Fruit fly (Drosophila melanogaster) whole organism, embryonic: ENCODE data around the gene Ero1L.

ENCODE experiments used
- Atf-2 ChIP-seq: fragments of 200-800 bp; sonication (Bioruptor generic); optimal IDR thresholded peaks from 2 replicates; lab custom pipeline; 2016; ENCODE audit warnings: missing biosample characterization, missing genetic modification characterization
- Bgb ChIP-seq: fragments of 200-800 bp; sonication (Bioruptor generic); IDR thresholded peaks from 2 replicates; pipeline ENCODE4 v1.3.6; 2022; ENCODE audit warnings: missing biosample characterization, missing genetic modification characterization; ENCODE audit not compliant: partially characterized antibody
- Blimp-1 ChIP-seq: fragments of 200-800 bp; sonication (Bioruptor generic); optimal IDR thresholded peaks from 3 replicates; lab custom pipeline; 2018; ENCODE audit warnings: missing biosample characterization, missing genetic modification characterization, mild to moderate bottlenecking, moderate library complexity, missing genetic modification reagents
- CG10366 ChIP-seq: fragments of 200-800 bp; sonication (Bioruptor generic); IDR thresholded peaks from 2 replicates; pipeline ENCODE4 v1.3.6; 2022; ENCODE audit warnings: missing biosample characterization, missing genetic modification characterization
- CG11093 ChIP-seq: fragments of 200-800 bp; sonication (Bioruptor generic); IDR thresholded peaks from 3 replicates; pipeline ENCODE4 v1.3.6; 2022; ENCODE audit warnings: missing biosample characterization, missing genetic modification characterization
- CG11504 ChIP-seq: fragments of 200-800 bp; sonication (Bioruptor generic); optimal IDR thresholded peaks from 3 replicates; lab custom pipeline; 2019; ENCODE audit warnings: missing biosample characterization, mild to moderate bottlenecking, missing genetic modification characterization, moderate library complexity
- CG12155 ChIP-seq: fragments of 200-800 bp; sonication (Bioruptor generic); optimal IDR thresholded peaks from 3 replicates; lab custom pipeline; 2016; ENCODE audit warnings: missing biosample characterization, missing genetic modification characterization
- CG12659 ChIP-seq: fragments of 200-800 bp; sonication (Bioruptor generic); optimal IDR thresholded peaks from 3 replicates; lab custom pipeline; 2017; ENCODE audit warnings: mild to moderate bottlenecking, missing biosample characterization, missing genetic modification reagents, missing genetic modification characterization
- CG14667 ChIP-seq: fragments of 200-800 bp; sonication (Bioruptor generic); IDR thresholded peaks from 2 replicates; pipeline ENCODE4 v1.3.6; 2022; ENCODE audit warnings: missing biosample characterization, missing genetic modification characterization
- CG14710 ChIP-seq: fragments of 200-800 bp; sonication (Bioruptor generic); optimal IDR thresholded peaks from 3 replicates; lab custom pipeline; 2019; ENCODE audit warnings: missing biosample characterization, mild to moderate bottlenecking, missing genetic modification characterization, moderate library complexity
- CG15073 ChIP-seq: fragments of 200-800 bp; sonication (Bioruptor generic); optimal IDR thresholded peaks from 2 replicates; lab custom pipeline; 2016; ENCODE audit warnings: missing biosample characterization, missing genetic modification characterization
- CG1603 ChIP-seq: fragments of 200-800 bp; sonication (Bioruptor generic); optimal IDR thresholded peaks from 2 replicates; lab custom pipeline; 2019; ENCODE audit warnings: missing biosample characterization, mild to moderate bottlenecking, missing genetic modification characterization, moderate library complexity
- CG16863 ChIP-seq: fragments of 200-800 bp; sonication (Bioruptor generic); optimal IDR thresholded peaks from 3 replicates; lab custom pipeline; 2016; ENCODE audit warnings: missing biosample characterization, missing genetic modification characterization
- CG2678 ChIP-seq: fragments of 200-800 bp; sonication (Bioruptor generic); optimal IDR thresholded peaks from 3 replicates; lab custom pipeline; 2019; ENCODE audit warnings: missing biosample characterization, mild to moderate bottlenecking, missing genetic modification characterization, moderate library complexity
- CG30403 ChIP-seq: fragments of 200-800 bp; sonication (Bioruptor generic); optimal IDR thresholded peaks from 3 replicates; lab custom pipeline; 2016; ENCODE audit warnings: missing biosample characterization, missing genetic modification characterization
- CG4424 ChIP-seq: fragments of 200-800 bp; sonication (Bioruptor generic); optimal IDR thresholded peaks from 3 replicates; lab custom pipeline; 2016; ENCODE audit warnings: missing biosample characterization, missing genetic modification characterization
- CG5180 ChIP-seq: fragments of 200-800 bp; sonication (Bioruptor generic); optimal IDR thresholded peaks from 3 replicates; lab custom pipeline; 2017; ENCODE audit warnings: missing biosample characterization, missing genetic modification characterization, mild to moderate bottlenecking, moderate library complexity, missing genetic modification reagents
- CG6765 ChIP-seq: fragments of 200-800 bp; sonication (Bioruptor generic); optimal IDR thresholded peaks from 3 replicates; lab custom pipeline; 2017; ENCODE audit warnings: missing biosample characterization, mild to moderate bottlenecking, missing genetic modification characterization
- CG7357 ChIP-seq: fragments of 200-800 bp; sonication (Bioruptor generic); IDR thresholded peaks from 3 replicates; pipeline ENCODE4 v1.3.6; 2022; ENCODE audit warnings: missing biosample characterization, missing genetic modification characterization
- CG7786 ChIP-seq: fragments of 200-800 bp; sonication (Bioruptor generic); optimal IDR thresholded peaks from 2 replicates; lab custom pipeline; 2016; ENCODE audit warnings: missing biosample characterization, missing genetic modification characterization
- CG9932 ChIP-seq: fragments of 200-800 bp; sonication (Bioruptor generic); IDR thresholded peaks from 2 replicates; pipeline ENCODE4 v1.3.6; 2022; ENCODE audit warnings: missing biosample characterization, missing genetic modification characterization
- D19A ChIP-seq: fragments of 200-800 bp; optimal IDR thresholded peaks from 3 replicates; lab custom pipeline; 2019; ENCODE audit warnings: missing biosample characterization, mild to moderate bottlenecking, missing genetic modification characterization, moderate library complexity
- Dbx ChIP-seq: fragments of 200-800 bp; sonication (Bioruptor generic); IDR thresholded peaks from 3 replicates; pipeline ENCODE4 v1.3.6; 2022; ENCODE audit warnings: missing biosample characterization, missing genetic modification characterization
- Deaf1 ChIP-seq: fragments of 200-800 bp; optimal IDR thresholded peaks from 3 replicates; lab custom pipeline; 2019; ENCODE audit warnings: missing biosample characterization, mild to moderate bottlenecking, missing genetic modification characterization, moderate library complexity
- Doc2 ChIP-seq: fragments of 200-800 bp; sonication (Bioruptor generic); IDR thresholded peaks from 2 replicates; pipeline ENCODE4 v1.3.6; 2022; ENCODE audit warnings: missing biosample characterization, missing genetic modification characterization
- Fer1 ChIP-seq: fragments of 200-800 bp; sonication (Bioruptor generic); optimal IDR thresholded peaks from 2 replicates; lab custom pipeline; 2017; ENCODE audit warnings: missing biosample characterization, mild to moderate bottlenecking, missing genetic modification characterization
- Fer3 ChIP-seq: fragments of 200-800 bp; sonication (Bioruptor generic); optimal IDR thresholded peaks from 2 replicates; lab custom pipeline; 2018; ENCODE audit warnings: missing biosample characterization, mild to moderate bottlenecking, missing genetic modification characterization, moderate library complexity
- H2.0 ChIP-seq: fragments of 200-800 bp; sonication (Bioruptor generic); IDR thresholded peaks from 2 replicates; pipeline ENCODE4 v1.3.6; 2022; ENCODE audit warnings: missing biosample characterization, missing genetic modification characterization
- NC2β ChIP-seq: fragments of 200-800 bp; sonication (Bioruptor generic); optimal IDR thresholded peaks from 2 replicates; lab custom pipeline; 2016; ENCODE audit warnings: missing biosample characterization, missing genetic modification characterization
- PHDP ChIP-seq: fragments of 200-800 bp; sonication (Bioruptor generic); optimal IDR thresholded peaks from 3 replicates; lab custom pipeline; 2018; ENCODE audit warnings: missing biosample characterization, mild to moderate bottlenecking, missing genetic modification characterization, moderate library complexity
- Sox100B ChIP-seq: fragments of 200-800 bp; sonication (Bioruptor generic); optimal IDR thresholded peaks from 3 replicates; lab custom pipeline; 2018; ENCODE audit warnings: missing biosample characterization, mild to moderate bottlenecking, missing genetic modification characterization
- ara ChIP-seq: fragments of 200-800 bp; sonication (Bioruptor generic); IDR thresholded peaks from 2 replicates; pipeline ENCODE4 v1.3.6; 2022; ENCODE audit warnings: missing biosample characterization, missing genetic modification characterization
- bbx ChIP-seq: fragments of 200-800 bp; sonication (Bioruptor generic); IDR thresholded peaks from 2 replicates; pipeline ENCODE4 v1.3.6; 2022; ENCODE audit warnings: missing biosample characterization, missing genetic modification characterization; ENCODE audit not compliant: partially characterized antibody
- cg ChIP-seq: fragments of 200-800 bp; sonication (Bioruptor generic); optimal IDR thresholded peaks from 3 replicates; lab custom pipeline; 2019; ENCODE audit warnings: missing biosample characterization, mild to moderate bottlenecking, missing genetic modification characterization, moderate library complexity
- eve ChIP-seq, 2 experiments: fragments of >200 bp; optimal IDR thresholded peaks; 2 replicates each; lab custom pipeline; 2017; ENCODE audit warnings: missing biosample characterization in 2 of 2, missing genetic modification characterization in 2 of 2
- fd102C ChIP-seq: fragments of 200-800 bp; sonication (Bioruptor generic); optimal IDR thresholded peaks from 2 replicates; lab custom pipeline; 2018; ENCODE audit warnings: missing biosample characterization, mild to moderate bottlenecking, missing genetic modification characterization, moderate library complexity
- fd3F ChIP-seq: fragments of 200-800 bp; sonication (Bioruptor generic); optimal IDR thresholded peaks from 2 replicates; lab custom pipeline; 2018; ENCODE audit warnings: missing biosample characterization, mild to moderate bottlenecking, missing genetic modification characterization, moderate library complexity
- gsb ChIP-seq: fragments of 200-800 bp; sonication (Bioruptor generic); IDR thresholded peaks from 2 replicates; pipeline ENCODE4 v1.3.6; 2022; ENCODE audit warnings: missing biosample characterization, missing genetic modification characterization
- hbn ChIP-seq: fragments of 200-800 bp; sonication (Bioruptor generic); IDR thresholded peaks from 2 replicates; pipeline ENCODE4 v1.3.6; 2022; ENCODE audit warnings: missing biosample characterization, missing genetic modification characterization; ENCODE audit not compliant: partially characterized antibody
- inv ChIP-seq: fragments of 200-800 bp; sonication (Bioruptor generic); IDR thresholded peaks from 2 replicates; pipeline ENCODE4 v1.3.6; 2022; ENCODE audit warnings: missing biosample characterization, missing genetic modification characterization; ENCODE audit not compliant: partially characterized antibody
- kni ChIP-seq: fragments of 200-800 bp; sonication (Bioruptor generic); optimal IDR thresholded peaks from 3 replicates; lab custom pipeline; 2017; ENCODE audit warnings: mild to moderate bottlenecking, missing biosample characterization, missing genetic modification reagents, missing genetic modification characterization
- phol ChIP-seq: fragments of 200-800 bp; sonication (Bioruptor generic); optimal IDR thresholded peaks from 3 replicates; lab custom pipeline; 2018; ENCODE audit warnings: missing biosample characterization, mild to moderate bottlenecking, missing genetic modification characterization, moderate library complexity
- sc ChIP-seq, 3 experiments: fragments of >200 bp in 2 of 3; fragments of 200-800 bp in 1 of 3; sonication (Bioruptor generic) in 1 of 3; optimal IDR thresholded peaks; 2 replicates in 2 of 3; 3 replicates in 1 of 3; lab custom pipeline; 2017; ENCODE audit warnings: mild to moderate bottlenecking in 1 of 3, missing biosample characterization in 1 of 3, missing genetic modification characterization in 1 of 3, missing genetic modification reagents in 1 of 3
- slbo ChIP-seq: fragments of 200-800 bp; sonication (Bioruptor generic); IDR thresholded peaks from 2 replicates; pipeline ENCODE4 v1.3.6; 2022; ENCODE audit warnings: missing biosample characterization, missing genetic modification characterization
- ssp ChIP-seq: fragments of 200-800 bp; sonication (Bioruptor generic); IDR thresholded peaks from 2 replicates; pipeline ENCODE4 v1.3.6; 2022; ENCODE audit warnings: missing biosample characterization, missing genetic modification characterization
- stc ChIP-seq: fragments of 200-800 bp; sonication (Bioruptor generic); IDR thresholded peaks from 2 replicates; pipeline ENCODE4 v1.3.6; 2022; ENCODE audit warnings: missing biosample characterization, missing genetic modification characterization
- wdn ChIP-seq: fragments of 200-800 bp; sonication (Bioruptor generic); IDR thresholded peaks from 2 replicates; pipeline ENCODE4 v1.3.6; 2022; ENCODE audit warnings: missing biosample characterization, missing genetic modification characterization
- z ChIP-seq: fragments of 200-800 bp; sonication (Bioruptor generic); IDR thresholded peaks from 3 replicates; pipeline ENCODE4 v1.3.6; 2022; ENCODE audit warnings: missing biosample characterization, missing genetic modification characterization
- zen ChIP-seq: fragments of 200-800 bp; sonication (Bioruptor generic); optimal IDR thresholded peaks from 3 replicates; lab custom pipeline; 2018; ENCODE audit warnings: missing biosample characterization, mild to moderate bottlenecking, missing genetic modification characterization, moderate library complexity

Gene Ero1L

DNA sequence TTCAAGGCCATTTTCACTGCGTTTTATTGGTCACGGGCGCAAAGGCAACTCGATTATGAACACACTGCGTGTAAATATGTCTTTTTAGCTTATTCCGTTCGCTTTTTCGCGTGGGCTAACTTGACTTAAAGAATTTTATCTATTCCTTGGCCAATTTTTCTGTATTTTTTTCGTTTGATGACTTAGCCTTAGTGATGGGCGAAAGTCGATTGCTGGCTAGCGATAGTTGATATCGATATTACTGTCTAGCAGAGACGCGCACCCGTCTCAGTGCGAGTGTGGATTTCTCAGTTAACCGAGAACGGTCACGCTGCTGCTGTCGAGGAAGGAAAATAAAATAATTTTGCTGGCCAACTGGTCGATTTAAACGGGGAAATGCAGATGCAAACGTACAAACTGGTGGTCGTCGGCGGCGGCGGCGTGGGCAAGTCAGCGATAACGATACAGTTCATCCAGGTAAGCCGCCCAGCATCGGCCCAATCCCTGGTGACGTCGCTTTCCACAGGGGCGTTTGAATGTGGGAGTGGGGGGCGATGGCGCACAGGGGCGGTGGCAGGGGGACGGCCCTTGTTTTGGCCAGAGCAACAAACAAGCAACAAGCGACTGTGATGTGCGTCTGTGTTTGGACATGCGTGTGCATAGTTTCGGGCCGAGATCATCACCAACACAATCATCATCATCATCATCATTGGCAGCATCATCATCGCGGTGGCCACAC, 31.2 kb upstream of the Ero1L start, which contains the start of the genes Rop and Ras64B (continued):
- no peak for TF ChIP-seq kni (GFP tag; lab: Kevin White, UChicago)
- peak; percentile 81 for TF ChIP-seq bbx (GFP tag; lab: Robert Waterston, UW)
- TF ChIP-seq CG6765 (GFP tag; lab: Kevin White, UChicago), result no peak
- TF ChIP-seq CG30403 (GFP tag; lab: Kevin White, UChicago), result peak; percentile 38
- no peak for TF ChIP-seq CG11504 (tag; lab: Kevin White, UChicago)
- TF ChIP-seq D19A (tag; lab: Kevin White, UChicago), result no peak
- TF ChIP-seq fd102C (GFP tag; lab: Kevin White, UChicago), result no peak
- TF ChIP-seq fd3F (GFP tag; lab: Kevin White, UChicago), result no peak
- TF ChIP-seq cg (GFP tag; lab: Kevin White, UChicago), result peak; percentile 35
- TF ChIP-seq CG7786, result peak; percentile 15
- TF ChIP-seq Fer3 (tag; lab: Kevin White, UChicago), result no peak
- no peak for TF ChIP-seq gsb (GFP tag; lab: Robert Waterston, UW)
- TF ChIP-seq CG14710, result peak; percentile 81
- peak; percentile 85 for TF ChIP-seq CG1603 (tag; lab: Kevin White, UChicago)
- no peak for TF ChIP-seq stc (GFP tag; lab: Robert Waterston, UW)
- TF ChIP-seq ssp (GFP tag; lab: Robert Waterston, UW), result no peak
- no peak for TF ChIP-seq Doc2 (GFP tag; lab: Robert Waterston, UW)
- TF ChIP-seq inv (GFP tag; lab: Robert Waterston, UW), result peak; percentile 79
- no peak for TF ChIP-seq CG11093 (GFP tag; lab: Robert Waterston, UW)
- TF ChIP-seq zen (tag; lab: Kevin White, UChicago), result no peak
- no peak for TF ChIP-seq eve (GFP tag; optimal IDR thresholded peaks at IDR 0.05; lab: Kevin White, UChicago)
- no peak for TF ChIP-seq CG7357 (GFP tag; lab: Robert Waterston, UW)
- no peak for TF ChIP-seq Sox100B
- TF ChIP-seq Bgb (GFP tag; lab: Robert Waterston, UW), result peak; percentile 89
- TF ChIP-seq H2.0 (GFP tag; lab: Robert Waterston, UW), result no peak
- peak; percentile 66 for TF ChIP-seq Fer1 (GFP tag; lab: Kevin White, UChicago)
- no peak for TF ChIP-seq CG10366 (GFP tag; lab: Robert Waterston, UW)
- TF ChIP-seq Atf-2, result no peak
- peak; percentile 52 for TF ChIP-seq CG9932 (GFP tag; lab: Robert Waterston, UW)
- no peak for TF ChIP-seq CG4424 (GFP tag; lab: Kevin White, UChicago)
- peak; percentile 62 for TF ChIP-seq phol (tag; lab: Kevin White, UChicago)
- TF ChIP-seq PHDP, result peak; percentile 47
- TF ChIP-seq Blimp-1 (GFP tag; lab: Kevin White, UChicago), result no peak
- TF ChIP-seq CG12659 (GFP tag; lab: Kevin White, UChicago), result peak; percentile 86
- TF ChIP-seq CG2678 (tag; lab: Kevin White, UChicago), result no peak
- peak; percentile 73 for TF ChIP-seq hbn (GFP tag; lab: Robert Waterston, UW)
- TF ChIP-seq CG15073 (GFP tag; lab: Kevin White, UChicago), result no peak
- no peak for TF ChIP-seq ara
- TF ChIP-seq Dbx, result peak; percentile 19; the same call in 1 of the 3 replicates
- peak; percentile 32 for TF ChIP-seq Deaf1
- no peak for TF ChIP-seq z (GFP tag; lab: Robert Waterston, UW)
- TF ChIP-seq CG12155 (GFP tag; lab: Kevin White, UChicago), result peak; percentile 12
- no peak for TF ChIP-seq sc (optimal IDR thresholded peaks at IDR 0.05; lab: Kevin White, UChicago)
- no peak for TF ChIP-seq sc (GFP tag; optimal IDR thresholded peaks at IDR 0.05; lab: Kevin White, UChicago)
- TF ChIP-seq NC2β (GFP tag; lab: Kevin White, UChicago), result peak; percentile 39
- TF ChIP-seq CG14667 (GFP tag; lab: Robert Waterston, UW), result no peak
- TF ChIP-seq slbo, result peak; percentile 13; the same call in 1 of the 2 replicates
- TF ChIP-seq CG16863 (GFP tag; lab: Kevin White, UChicago), result no peak
- no peak for TF ChIP-seq CG5180 (GFP tag; lab: Kevin White, UChicago)
- no peak for TF ChIP-seq wdn (GFP tag; lab: Robert Waterston, UW)
